Fruit fly (Drosophila melanogaster) whole organism, embryonic: ENCODE data around the gene Nnp-1.
A peak's percentile ranks its signal among the peaks of the same experiment; 100 is the strongest.

ENCODE experiments used
- Abd-B ChIP-seq: fragments of 200-800 bp; sonication (Bioruptor generic); optimal IDR thresholded peaks from 2 replicates; lab custom pipeline; 2018; ENCODE audit warnings: missing biosample characterization, mild to moderate bottlenecking, missing genetic modification characterization, moderate library complexity
- Bdp1 ChIP-seq: fragments of 200-800 bp; sonication (Bioruptor generic); optimal IDR thresholded peaks from 3 replicates; lab custom pipeline; 2016; ENCODE audit warnings: missing biosample characterization, missing genetic modification characterization
- CG1024 ChIP-seq: fragments of 200-800 bp; sonication (Bioruptor generic); IDR thresholded peaks from 2 replicates; pipeline ENCODE4 v1.3.6; 2022; ENCODE audit warnings: missing biosample characterization, missing genetic modification characterization
- CG10959 ChIP-seq: fragments of 200-800 bp; sonication (Bioruptor generic); IDR thresholded peaks from 2 replicates; pipeline ENCODE4 v1.3.6; 2022; ENCODE audit warnings: missing biosample characterization, missing genetic modification characterization
- CG12299 ChIP-seq: fragments of 200-800 bp; sonication (Bioruptor generic); optimal IDR thresholded peaks from 2 replicates; lab custom pipeline; 2018; ENCODE audit warnings: missing biosample characterization, mild to moderate bottlenecking, missing genetic modification characterization
- CG12744 ChIP-seq: fragments of 200-800 bp; sonication (Bioruptor generic); optimal IDR thresholded peaks from 2 replicates; lab custom pipeline; 2016; ENCODE audit warnings: missing biosample characterization, missing genetic modification characterization
- CG13775 ChIP-seq: fragments of 200-800 bp; sonication (Bioruptor generic); optimal IDR thresholded peaks from 3 replicates; lab custom pipeline; 2017; ENCODE audit warnings: missing biosample characterization, mild to moderate bottlenecking, missing genetic modification characterization
- CG13894 ChIP-seq: fragments of 200-800 bp; sonication (Bioruptor generic); optimal IDR thresholded peaks from 3 replicates; lab custom pipeline; 2018; ENCODE audit warnings: missing biosample characterization, mild to moderate bottlenecking, missing genetic modification characterization, moderate library complexity
- CG15011 ChIP-seq: fragments of 200-800 bp; sonication (Bioruptor generic); optimal IDR thresholded peaks from 3 replicates; lab custom pipeline; 2018; ENCODE audit warnings: missing biosample characterization, mild to moderate bottlenecking, missing genetic modification characterization
- CG1529 ChIP-seq: fragments of 200-800 bp; sonication (Bioruptor generic); optimal IDR thresholded peaks from 3 replicates; lab custom pipeline; 2018; ENCODE audit warnings: missing biosample characterization, missing genetic modification characterization
- CG15479 ChIP-seq: fragments of 200-800 bp; sonication (Bioruptor generic); optimal IDR thresholded peaks from 3 replicates; lab custom pipeline; 2019; ENCODE audit warnings: missing biosample characterization, mild to moderate bottlenecking, missing genetic modification characterization, moderate library complexity
- CG17612 ChIP-seq: fragments of 200-800 bp; sonication (Bioruptor generic); IDR thresholded peaks from 2 replicates; pipeline ENCODE4 v1.3.6; 2022; ENCODE audit warnings: missing biosample characterization, missing genetic modification characterization
- CG2712 ChIP-seq: fragments of 200-800 bp; optimal IDR thresholded peaks from 3 replicates; lab custom pipeline; 2019; ENCODE audit warnings: missing biosample characterization, mild to moderate bottlenecking, missing genetic modification characterization, moderate library complexity
- CG31365 ChIP-seq: fragments of 200-800 bp; sonication (Bioruptor generic); optimal IDR thresholded peaks from 2 replicates; lab custom pipeline; 2018; ENCODE audit warnings: missing biosample characterization, mild to moderate bottlenecking, missing genetic modification characterization
- CG4854 ChIP-seq: fragments of 200-800 bp; sonication (Bioruptor generic); optimal IDR thresholded peaks from 2 replicates; lab custom pipeline; 2016; ENCODE audit warnings: missing biosample characterization, missing genetic modification characterization, inconsistent platforms
- CG5245 ChIP-seq: fragments of 200-800 bp; sonication (Bioruptor generic); optimal IDR thresholded peaks from 3 replicates; lab custom pipeline; 2016; ENCODE audit warnings: missing biosample characterization, missing genetic modification characterization
- CG5953 ChIP-seq: fragments of 200-800 bp; sonication (Bioruptor generic); IDR thresholded peaks from 2 replicates; pipeline ENCODE4 v1.3.6; 2022; ENCODE audit warnings: missing biosample characterization, missing genetic modification characterization
- CG6689 ChIP-seq: fragments of 200-800 bp; sonication (Bioruptor generic); IDR thresholded peaks from 2 replicates; pipeline ENCODE4 v1.3.6; 2022; ENCODE audit warnings: missing biosample characterization, missing genetic modification characterization
- CG6765 ChIP-seq: fragments of 200-800 bp; sonication (Bioruptor generic); optimal IDR thresholded peaks from 3 replicates; lab custom pipeline; 2017; ENCODE audit warnings: missing biosample characterization, mild to moderate bottlenecking, missing genetic modification characterization
- CrebB ChIP-seq: fragments of 200-800 bp; sonication (Bioruptor generic); optimal IDR thresholded peaks from 3 replicates; lab custom pipeline; 2018; ENCODE audit warnings: missing biosample characterization, mild to moderate bottlenecking, missing genetic modification characterization
- Dip3 ChIP-seq: fragments of 200-800 bp; sonication (Bioruptor generic); optimal IDR thresholded peaks from 3 replicates; lab custom pipeline; 2016; ENCODE audit warnings: missing biosample characterization, missing genetic modification characterization
- E2f1 ChIP-seq: fragments of 200-800 bp; sonication (Bioruptor generic); IDR thresholded peaks from 2 replicates; pipeline ENCODE4 v1.3.6; 2022; ENCODE audit warnings: missing biosample characterization, missing genetic modification characterization
- ERR ChIP-seq: fragments of 200-800 bp; sonication (Bioruptor generic); optimal IDR thresholded peaks from 2 replicates; lab custom pipeline; 2016; ENCODE audit warnings: missing biosample characterization, missing genetic modification characterization
- Fer2 ChIP-seq: fragments of 200-800 bp; sonication (Bioruptor generic); optimal IDR thresholded peaks from 2 replicates; lab custom pipeline; 2018; ENCODE audit warnings: missing biosample characterization, mild to moderate bottlenecking, missing genetic modification characterization, moderate library complexity
- HLHmδ ChIP-seq: fragments of 200-800 bp; sonication (Bioruptor generic); optimal IDR thresholded peaks from 2 replicates; lab custom pipeline; 2018; ENCODE audit warnings: missing biosample characterization, mild to moderate bottlenecking, missing genetic modification characterization, moderate library complexity
- Hr3 ChIP-seq: fragments of 200-800 bp; sonication (Bioruptor generic); optimal IDR thresholded peaks from 3 replicates; lab custom pipeline; 2016; ENCODE audit warnings: missing biosample characterization, missing genetic modification characterization
- NFAT ChIP-seq: fragments of 200-800 bp; sonication (Bioruptor generic); IDR thresholded peaks from 2 replicates; pipeline ENCODE4 v1.3.6; 2022; ENCODE audit warnings: missing biosample characterization, missing genetic modification characterization
- Nf-YB ChIP-seq: fragments of 200-800 bp; sonication (Bioruptor generic); optimal IDR thresholded peaks from 3 replicates; lab custom pipeline; 2019; ENCODE audit warnings: missing biosample characterization, mild to moderate bottlenecking, missing genetic modification characterization, moderate library complexity
- Nf-YC ChIP-seq: fragments of 200-800 bp; optimal IDR thresholded peaks from 3 replicates; lab custom pipeline; 2019; ENCODE audit warnings: missing biosample characterization, mild to moderate bottlenecking, missing genetic modification characterization, moderate library complexity
- Stat92E ChIP-seq, 3 experiments: fragments of >200 bp in 2 of 3; fragments of 200-800 bp in 1 of 3; sonication (Bioruptor generic) in 1 of 3; optimal IDR thresholded peaks; 2 replicates each; lab custom pipeline; 2017 to 2019; ENCODE audit warnings: missing biosample characterization in 3 of 3, missing genetic modification characterization in 3 of 3, mild to moderate bottlenecking in 1 of 3, moderate library complexity in 1 of 3
- Usf ChIP-seq: fragments of 200-800 bp; sonication (Bioruptor generic); optimal IDR thresholded peaks from 2 replicates; lab custom pipeline; 2017; ENCODE audit warnings: missing genotype, missing biosample characterization, missing genetic modification characterization
- ash1 ChIP-seq: fragments of 200-800 bp; sonication (Bioruptor generic); optimal IDR thresholded peaks from 2 replicates; lab custom pipeline; 2018; ENCODE audit warnings: missing biosample characterization, mild to moderate bottlenecking, missing genetic modification characterization
- bbx ChIP-seq: fragments of 200-800 bp; sonication (Bioruptor generic); IDR thresholded peaks from 2 replicates; pipeline ENCODE4 v1.3.6; 2022; ENCODE audit warnings: missing biosample characterization, missing genetic modification characterization; ENCODE audit not compliant: partially characterized antibody
- btn ChIP-seq: fragments of 200-800 bp; sonication (Bioruptor generic); optimal IDR thresholded peaks from 2 replicates; lab custom pipeline; 2016; ENCODE audit warnings: missing biosample characterization, missing genetic modification characterization
- disco-r ChIP-seq: fragments of 200-800 bp; sonication (Bioruptor generic); optimal IDR thresholded peaks from 2 replicates; lab custom pipeline; 2016; ENCODE audit warnings: missing biosample characterization, missing genetic modification characterization
- fru ChIP-seq: fragments of >200 bp; optimal IDR thresholded peaks from 2 replicates; lab custom pipeline; 2017
- inv ChIP-seq: fragments of 200-800 bp; sonication (Bioruptor generic); IDR thresholded peaks from 2 replicates; pipeline ENCODE4 v1.3.6; 2022; ENCODE audit warnings: missing biosample characterization, missing genetic modification characterization; ENCODE audit not compliant: partially characterized antibody
- jigr1 ChIP-seq: fragments of 200-800 bp; sonication (Bioruptor generic); IDR thresholded peaks from 3 replicates; pipeline ENCODE4 v1.3.6; 2022; ENCODE audit warnings: missing biosample characterization, missing genetic modification characterization
- nerfin-1 ChIP-seq: fragments of 200-800 bp; sonication (Bioruptor generic); optimal IDR thresholded peaks from 3 replicates; lab custom pipeline; 2019; ENCODE audit warnings: missing biosample characterization, mild to moderate bottlenecking, missing genetic modification characterization, moderate library complexity
- p53 ChIP-seq: fragments of 200-800 bp; sonication (Bioruptor generic); optimal IDR thresholded peaks from 2 replicates; lab custom pipeline; 2016; ENCODE audit warnings: missing biosample characterization, missing genetic modification characterization
- pzg ChIP-seq: fragments of 200-800 bp; sonication (Bioruptor generic); optimal IDR thresholded peaks from 3 replicates; lab custom pipeline; 2018; ENCODE audit warnings: missing biosample characterization, mild to moderate bottlenecking, missing genetic modification characterization, moderate library complexity
- shn ChIP-seq: fragments of 200-800 bp; sonication (Bioruptor generic); optimal IDR thresholded peaks from 3 replicates; lab custom pipeline; 2016; ENCODE audit warnings: missing biosample characterization, missing genetic modification characterization
- slbo ChIP-seq: fragments of 200-800 bp; sonication (Bioruptor generic); IDR thresholded peaks from 2 replicates; pipeline ENCODE4 v1.3.6; 2022; ENCODE audit warnings: missing biosample characterization, missing genetic modification characterization
- sna ChIP-seq: fragments of 200-800 bp; sonication (Bioruptor generic); IDR thresholded peaks from 2 replicates; pipeline ENCODE4 v1.3.6; 2022; ENCODE audit warnings: missing biosample characterization, missing genetic modification characterization; ENCODE audit not compliant: partially characterized antibody
- sqz ChIP-seq: fragments of 200-800 bp; sonication (Bioruptor generic); optimal IDR thresholded peaks from 3 replicates; lab custom pipeline; 2018; ENCODE audit warnings: missing biosample characterization, mild to moderate bottlenecking, missing genetic modification characterization
- trh ChIP-seq: fragments of 200-800 bp; sonication (Bioruptor generic); optimal IDR thresholded peaks from 2 replicates; lab custom pipeline; 2016; ENCODE audit warnings: missing biosample characterization, missing genetic modification characterization
- twi ChIP-seq: fragments of 200-800 bp; optimal IDR thresholded peaks from 2 replicates; lab custom pipeline; 2019; ENCODE audit warnings: missing biosample characterization, mild to moderate bottlenecking, missing genetic modification characterization, moderate library complexity
- unc-4 ChIP-seq: fragments of 200-800 bp; sonication (Bioruptor generic); IDR thresholded peaks from 2 replicates; pipeline ENCODE4 v1.3.6; 2022; ENCODE audit warnings: missing biosample characterization, missing genetic modification characterization; ENCODE audit not compliant: partially characterized antibody
- usp ChIP-seq: fragments of >200 bp; optimal IDR thresholded peaks from 2 replicates; lab custom pipeline; 2017; ENCODE audit warnings: missing biosample characterization, missing genetic modification characterization
- vnd ChIP-seq: fragments of 200-800 bp; sonication (Bioruptor generic); IDR thresholded peaks from 3 replicates; pipeline ENCODE4 v1.3.6; 2022; ENCODE audit warnings: missing biosample characterization, missing genetic modification characterization; ENCODE audit not compliant: partially characterized antibody
- zfh2 ChIP-seq: fragments of 200-800 bp; sonication (Bioruptor generic); optimal IDR thresholded peaks from 2 replicates; lab custom pipeline; 2016; ENCODE audit warnings: missing biosample characterization, missing genetic modification characterization

The Nnp-1 gene

DNA sequence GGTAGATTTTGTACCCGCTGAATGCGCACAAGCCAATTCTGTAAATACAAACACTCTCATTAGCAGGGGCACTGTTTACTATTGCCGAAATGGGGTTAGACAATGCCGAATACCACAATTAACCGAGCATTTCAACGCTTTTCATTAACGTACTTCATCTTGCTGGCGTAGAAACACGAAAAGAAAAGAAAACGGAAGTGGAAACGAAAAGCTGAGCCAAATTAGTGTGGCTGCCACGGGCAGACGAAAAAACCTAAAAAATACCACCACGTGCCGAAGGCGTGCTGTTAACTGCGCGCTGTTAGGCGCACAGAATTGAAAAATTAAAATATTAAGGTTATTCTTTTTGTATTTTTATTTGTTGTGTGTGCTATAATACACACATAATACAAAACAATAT, 28.9 kb upstream of the Nnp-1 start, which contains the start of gene RpL24 (continued):
- TF ChIP-seq CG13775 (GFP tag; lab: Kevin White, UChicago) (peak; percentile 96), CG1024 (GFP tag; lab: Robert Waterston, UW) (peak; percentile 77), shn (GFP tag; lab: Kevin White, UChicago) (peak; percentile 89), Stat92E (GFP tag; optimal IDR thresholded peaks at IDR 0.05; lab: Kevin White, UChicago) (peak in 1 of 3 experiments; percentile 72), usp (GFP tag; lab: Kevin White, UChicago) (no peak), disco-r (GFP tag; lab: Kevin White, UChicago) (peak; percentile 89), bbx (GFP tag; lab: Robert Waterston, UW) (peak; percentile 29; the same call in 1 of the 2 replicates), Dip3 (GFP tag; lab: Kevin White, UChicago) (peak; percentile 89), CG31365 (tag; lab: Kevin White, UChicago) (peak; percentile 88), CG12299 (peak; percentile 84), unc-4 (GFP tag; lab: Robert Waterston, UW) (no peak), nerfin-1 (peak; percentile 85), HLHmδ (GFP tag; lab: Kevin White, UChicago) (peak; percentile 94), CG5953 (peak; percentile 95), btn (GFP tag; lab: Kevin White, UChicago) (peak; percentile 89), ERR (GFP tag; lab: Kevin White, UChicago) (peak; percentile 71), CG5245 (GFP tag; lab: Kevin White, UChicago) (peak; percentile 80), Nf-YB (GFP tag; lab: Kevin White, UChicago) (peak; percentile 77), CG12744 (GFP tag; lab: Kevin White, UChicago) (peak; percentile 87), CG15011 (peak; percentile 90), vnd (GFP tag; lab: Robert Waterston, UW) (no peak), CG15479 (GFP tag; lab: Kevin White, UChicago) (peak; percentile 17), E2f1 (peak; percentile 74), inv (no peak), p53 (GFP tag; lab: Kevin White, UChicago) (peak; percentile 88), Fer2 (tag; lab: Kevin White, UChicago) (peak; percentile 83), NFAT (GFP tag; lab: Robert Waterston, UW) (peak; percentile 91), CG1529 (GFP tag; lab: Kevin White, UChicago) (peak; percentile 83), Hr3 (GFP tag; lab: Kevin White, UChicago) (peak; percentile 68), CG17612 (GFP tag; lab: Robert Waterston, UW) (peak; percentile 71; the same call in 1 of the 2 replicates), trh (GFP tag; lab: Kevin White, UChicago) (peak; percentile 69), CG13894 (tag; lab: Kevin White, UChicago) (peak; percentile 85), ash1 (peak; percentile 94), Nf-YC (tag; lab: Kevin White, UChicago) (peak; percentile 78), slbo (peak; percentile 75), Bdp1 (GFP tag; lab: Kevin White, UChicago) (peak; percentile 83), Usf (GFP tag; lab: Kevin White, UChicago) (peak; percentile 80), CrebB (tag; lab: Kevin White, UChicago) (peak; percentile 93), Abd-B (GFP tag; lab: Kevin White, UChicago) (no peak), sna (GFP tag; lab: Robert Waterston, UW) (no peak), fru (no peak), CG2712 (peak; percentile 85), twi (tag; lab: Kevin White, UChicago) (peak; percentile 73), CG4854 (GFP tag; lab: Kevin White, UChicago) (peak; percentile 94), sqz (GFP tag; lab: Kevin White, UChicago) (peak; percentile 92), CG6765 (GFP tag; lab: Kevin White, UChicago) (peak; percentile 99), pzg (GFP tag; lab: Kevin White, UChicago) (peak; percentile 88), zfh2 (GFP tag; lab: Kevin White, UChicago) (peak; percentile 69), jigr1 (no peak), CG6689 (GFP tag; lab: Robert Waterston, UW) (peak; percentile 72), CG10959 (peak; percentile 73)
